Fruit fly (Drosophila melanogaster) whole organism, embryonic: ENCODE measurements around the gene CG2021.
A peak's percentile ranks its signal among the peaks of the same experiment; 100 is the strongest.

Experiments used
- Asciz ChIP-seq: fragments of 200-800 bp; sonication (Bioruptor generic); optimal IDR thresholded peaks from 2 replicates; lab custom pipeline; 2017; ENCODE audit warnings: missing biosample characterization, mild to moderate bottlenecking, missing genetic modification characterization, missing genetic modification reagents
- B-H1 ChIP-seq: fragments of 200-800 bp; sonication (Bioruptor generic); IDR thresholded peaks from 3 replicates; pipeline ENCODE4 v1.3.6; 2022; ENCODE audit warnings: missing biosample characterization, missing genetic modification characterization
- Bgb ChIP-seq: fragments of 200-800 bp; sonication (Bioruptor generic); IDR thresholded peaks from 2 replicates; pipeline ENCODE4 v1.3.6; 2022; ENCODE audit warnings: missing biosample characterization, missing genetic modification characterization; ENCODE audit not compliant: partially characterized antibody
- CG10543 ChIP-seq: fragments of 200-800 bp; sonication (Bioruptor generic); optimal IDR thresholded peaks from 3 replicates; lab custom pipeline; 2017; ENCODE audit warnings: missing biosample characterization, mild to moderate bottlenecking, missing genetic modification characterization, moderate library complexity
- CG11560 ChIP-seq: fragments of 200-800 bp; sonication (Bioruptor generic); IDR thresholded peaks from 3 replicates; pipeline ENCODE4 v1.3.6; 2022; ENCODE audit warnings: missing biosample characterization, missing genetic modification characterization
- CG12391 ChIP-seq: fragments of 200-800 bp; sonication (Bioruptor generic); optimal IDR thresholded peaks from 3 replicates; lab custom pipeline; 2018; ENCODE audit warnings: missing biosample characterization, mild to moderate bottlenecking, missing genetic modification characterization, moderate library complexity
- CG16815 ChIP-seq: fragments of 200-800 bp; sonication (Bioruptor generic); optimal IDR thresholded peaks from 3 replicates; lab custom pipeline; 2017; ENCODE audit warnings: missing biosample characterization, mild to moderate bottlenecking, missing genetic modification characterization
- CG18619 ChIP-seq: fragments of 200-800 bp; sonication (Bioruptor generic); optimal IDR thresholded peaks from 3 replicates; lab custom pipeline; 2017; ENCODE audit warnings: missing biosample characterization, mild to moderate bottlenecking, missing genetic modification characterization
- CG2199 ChIP-seq: fragments of 200-800 bp; sonication (Bioruptor generic); IDR thresholded peaks from 3 replicates; pipeline ENCODE4 v1.3.6; 2022; ENCODE audit warnings: missing biosample characterization, missing genetic modification characterization
- CG3163 ChIP-seq: fragments of 200-800 bp; sonication (Bioruptor generic); optimal IDR thresholded peaks from 3 replicates; lab custom pipeline; 2016; ENCODE audit warnings: missing biosample characterization, missing genetic modification characterization
- CG4730 ChIP-seq: fragments of 200-800 bp; sonication (Bioruptor generic); IDR thresholded peaks from 2 replicates; pipeline ENCODE4 v1.3.6; 2022; ENCODE audit warnings: missing biosample characterization, missing genetic modification characterization
- CG5180 ChIP-seq: fragments of 200-800 bp; sonication (Bioruptor generic); optimal IDR thresholded peaks from 3 replicates; lab custom pipeline; 2017; ENCODE audit warnings: missing biosample characterization, missing genetic modification characterization, mild to moderate bottlenecking, moderate library complexity, missing genetic modification reagents
- CG6272 ChIP-seq: fragments of 200-800 bp; sonication (Bioruptor generic); IDR thresholded peaks from 2 replicates; pipeline ENCODE4 v1.3.6; 2022; ENCODE audit warnings: missing biosample characterization, missing genetic modification characterization
- CG7357 ChIP-seq: fragments of 200-800 bp; sonication (Bioruptor generic); IDR thresholded peaks from 3 replicates; pipeline ENCODE4 v1.3.6; 2022; ENCODE audit warnings: missing biosample characterization, missing genetic modification characterization
- CG8281 ChIP-seq: fragments of 200-800 bp; sonication (Bioruptor generic); optimal IDR thresholded peaks from 2 replicates; lab custom pipeline; 2018; ENCODE audit warnings: missing biosample characterization, mild to moderate bottlenecking, missing genetic modification characterization, moderate library complexity
- Dbx ChIP-seq: fragments of 200-800 bp; sonication (Bioruptor generic); IDR thresholded peaks from 3 replicates; pipeline ENCODE4 v1.3.6; 2022; ENCODE audit warnings: missing biosample characterization, missing genetic modification characterization
- Dfd ChIP-seq, 2 experiments: fragments of >200 bp; optimal IDR thresholded peaks; 2 replicates each; lab custom pipeline; 2017; ENCODE audit warnings: missing biosample characterization in 2 of 2, missing genetic modification characterization in 2 of 2
- Dp ChIP-seq: fragments of 200-800 bp; sonication (Bioruptor generic); optimal IDR thresholded peaks from 2 replicates; lab custom pipeline; 2018; ENCODE audit warnings: missing biosample characterization, mild to moderate bottlenecking, missing genetic modification characterization, moderate library complexity
- E2f2 ChIP-seq: fragments of 200-800 bp; sonication (Bioruptor generic); IDR thresholded peaks from 2 replicates; pipeline ENCODE4 v1.3.6; 2022; ENCODE audit warnings: missing biosample characterization, missing genetic modification characterization
- HmgZ ChIP-seq: fragments of 200-800 bp; sonication (Bioruptor generic); optimal IDR thresholded peaks from 2 replicates; lab custom pipeline; 2018; ENCODE audit warnings: missing biosample characterization, mild to moderate bottlenecking, missing genetic modification characterization
- Hr78 ChIP-seq, 2 experiments: fragments of 200-800 bp in 1 of 2; fragments of >200 bp in 1 of 2; sonication (Bioruptor generic) in 1 of 2; optimal IDR thresholded peaks; 2 replicates each; lab custom pipeline; 2017 to 2019; ENCODE audit warnings: missing biosample characterization in 2 of 2, missing genetic modification characterization in 2 of 2, mild to moderate bottlenecking in 1 of 2, moderate library complexity in 1 of 2
- Lhr ChIP-seq: fragments of 200-800 bp; sonication (Bioruptor generic); optimal IDR thresholded peaks from 3 replicates; lab custom pipeline; 2017; ENCODE audit warnings: mild to moderate bottlenecking, missing biosample characterization, missing genetic modification reagents, missing genetic modification characterization
- Med ChIP-seq: fragments of 200-800 bp; sonication (Bioruptor generic); peaks from one replicate; lab custom pipeline; 2016; ENCODE audit warnings: missing biosample characterization, missing genetic modification characterization, mild to moderate bottlenecking, inconsistent platforms, moderate library complexity
- Nf-YB ChIP-seq: fragments of 200-800 bp; sonication (Bioruptor generic); optimal IDR thresholded peaks from 3 replicates; lab custom pipeline; 2019; ENCODE audit warnings: missing biosample characterization, mild to moderate bottlenecking, missing genetic modification characterization, moderate library complexity
- Oli ChIP-seq: fragments of 200-800 bp; sonication (Bioruptor generic); optimal IDR thresholded peaks from 2 replicates; lab custom pipeline; 2018; ENCODE audit warnings: missing biosample characterization, mild to moderate bottlenecking, missing genetic modification characterization, moderate library complexity
- Ptx1 ChIP-seq: fragments of 200-800 bp; sonication (Bioruptor generic); IDR thresholded peaks from 2 replicates; pipeline ENCODE4 v1.3.6; 2022; ENCODE audit warnings: missing biosample characterization, missing genetic modification characterization
- Side ChIP-seq: fragments of 200-800 bp; sonication (Bioruptor generic); optimal IDR thresholded peaks from 2 replicates; lab custom pipeline; 2016; ENCODE audit warnings: missing biosample characterization, missing genetic modification characterization
- Sox100B ChIP-seq: fragments of 200-800 bp; sonication (Bioruptor generic); optimal IDR thresholded peaks from 3 replicates; lab custom pipeline; 2018; ENCODE audit warnings: missing biosample characterization, mild to moderate bottlenecking, missing genetic modification characterization
- abd-A ChIP-seq: fragments of 200-800 bp; sonication (Bioruptor generic); optimal IDR thresholded peaks from 3 replicates; lab custom pipeline; 2019; ENCODE audit warnings: missing biosample characterization, mild to moderate bottlenecking, missing genetic modification characterization, moderate library complexity
- ac ChIP-seq: fragments of 200-800 bp; sonication (Bioruptor generic); optimal IDR thresholded peaks from 3 replicates; lab custom pipeline; 2017; ENCODE audit warnings: missing biosample characterization, mild to moderate bottlenecking, missing genetic modification characterization
- aop ChIP-seq: fragments of 200-800 bp; sonication (Bioruptor generic); IDR thresholded peaks from 2 replicates; pipeline ENCODE4 v1.3.6; 2022; ENCODE audit warnings: missing biosample characterization, missing genetic modification characterization
- bsh ChIP-seq, 2 experiments: fragments of 200-800 bp; sonication (Bioruptor generic); optimal IDR thresholded peaks; 2 replicates each; lab custom pipeline; 2017 to 2018; ENCODE audit warnings: mild to moderate bottlenecking in 2 of 2, missing biosample characterization in 2 of 2, missing genetic modification characterization in 2 of 2, moderate library complexity in 1 of 2
- caup ChIP-seq: fragments of 200-800 bp; sonication (Bioruptor generic); optimal IDR thresholded peaks from 3 replicates; lab custom pipeline; 2017; ENCODE audit warnings: missing biosample characterization, mild to moderate bottlenecking, missing genetic modification characterization, moderate library complexity; ENCODE audit not compliant: severe bottlenecking
- fd102C ChIP-seq: fragments of 200-800 bp; sonication (Bioruptor generic); optimal IDR thresholded peaks from 2 replicates; lab custom pipeline; 2018; ENCODE audit warnings: missing biosample characterization, mild to moderate bottlenecking, missing genetic modification characterization, moderate library complexity
- fru ChIP-seq: fragments of >200 bp; optimal IDR thresholded peaks from 2 replicates; lab custom pipeline; 2017
- gem ChIP-seq: fragments of 200-800 bp; sonication (Bioruptor generic); optimal IDR thresholded peaks from 2 replicates; lab custom pipeline; 2019; ENCODE audit warnings: missing biosample characterization, mild to moderate bottlenecking, missing genetic modification characterization, moderate library complexity
- ken ChIP-seq: fragments of 200-800 bp; sonication (Bioruptor generic); IDR thresholded peaks from 3 replicates; pipeline ENCODE4 v1.3.6; 2022; ENCODE audit warnings: missing biosample characterization, missing genetic modification characterization
- luna ChIP-seq: fragments of 200-800 bp; sonication (Bioruptor generic); optimal IDR thresholded peaks from 2 replicates; lab custom pipeline; 2016; ENCODE audit warnings: missing biosample characterization, missing genetic modification characterization
- mirr ChIP-seq: fragments of 200-800 bp; sonication (Bioruptor generic); optimal IDR thresholded peaks from 3 replicates; lab custom pipeline; 2018; ENCODE audit warnings: missing biosample characterization, mild to moderate bottlenecking, missing genetic modification characterization
- otp ChIP-seq: fragments of 200-800 bp; sonication (Bioruptor generic); IDR thresholded peaks from 3 replicates; pipeline ENCODE4, ENCODE4 v1.3.6; 2022; ENCODE audit warnings: missing biosample characterization, missing genetic modification characterization
- p53 ChIP-seq: fragments of 200-800 bp; sonication (Bioruptor generic); optimal IDR thresholded peaks from 2 replicates; lab custom pipeline; 2016; ENCODE audit warnings: missing biosample characterization, missing genetic modification characterization
- pfk ChIP-seq: fragments of 200-800 bp; sonication (Bioruptor generic); optimal IDR thresholded peaks from 2 replicates; lab custom pipeline; 2018; ENCODE audit warnings: missing biosample characterization, mild to moderate bottlenecking, missing genetic modification characterization, moderate library complexity
- repo ChIP-seq: fragments of 200-800 bp; sonication (Bioruptor generic); optimal IDR thresholded peaks from 2 replicates; lab custom pipeline; 2016; ENCODE audit warnings: missing biosample characterization, missing genetic modification characterization
- sug ChIP-seq: fragments of 200-800 bp; optimal IDR thresholded peaks from 2 replicates; lab custom pipeline; 2019; ENCODE audit warnings: missing biosample characterization, mild to moderate bottlenecking, missing genetic modification characterization, moderate library complexity
- tap ChIP-seq: fragments of 200-800 bp; optimal IDR thresholded peaks from 3 replicates; lab custom pipeline; 2019; ENCODE audit warnings: missing biosample characterization, mild to moderate bottlenecking, missing genetic modification characterization, moderate library complexity
- tin ChIP-seq: fragments of 200-800 bp; sonication (Bioruptor generic); optimal IDR thresholded peaks from 3 replicates; lab custom pipeline; 2016; ENCODE audit warnings: missing biosample characterization, missing genetic modification characterization
- tio ChIP-seq: fragments of 200-800 bp; sonication (Bioruptor generic); optimal IDR thresholded peaks from 2 replicates; lab custom pipeline; 2017; ENCODE audit warnings: missing biosample characterization, missing genetic modification characterization, inconsistent platforms
- tx ChIP-seq: fragments of 200-800 bp; sonication (Bioruptor generic); optimal IDR thresholded peaks from 2 replicates; lab custom pipeline; 2016; ENCODE audit warnings: missing biosample characterization, missing genetic modification characterization

Gene CG2021

DNA sequence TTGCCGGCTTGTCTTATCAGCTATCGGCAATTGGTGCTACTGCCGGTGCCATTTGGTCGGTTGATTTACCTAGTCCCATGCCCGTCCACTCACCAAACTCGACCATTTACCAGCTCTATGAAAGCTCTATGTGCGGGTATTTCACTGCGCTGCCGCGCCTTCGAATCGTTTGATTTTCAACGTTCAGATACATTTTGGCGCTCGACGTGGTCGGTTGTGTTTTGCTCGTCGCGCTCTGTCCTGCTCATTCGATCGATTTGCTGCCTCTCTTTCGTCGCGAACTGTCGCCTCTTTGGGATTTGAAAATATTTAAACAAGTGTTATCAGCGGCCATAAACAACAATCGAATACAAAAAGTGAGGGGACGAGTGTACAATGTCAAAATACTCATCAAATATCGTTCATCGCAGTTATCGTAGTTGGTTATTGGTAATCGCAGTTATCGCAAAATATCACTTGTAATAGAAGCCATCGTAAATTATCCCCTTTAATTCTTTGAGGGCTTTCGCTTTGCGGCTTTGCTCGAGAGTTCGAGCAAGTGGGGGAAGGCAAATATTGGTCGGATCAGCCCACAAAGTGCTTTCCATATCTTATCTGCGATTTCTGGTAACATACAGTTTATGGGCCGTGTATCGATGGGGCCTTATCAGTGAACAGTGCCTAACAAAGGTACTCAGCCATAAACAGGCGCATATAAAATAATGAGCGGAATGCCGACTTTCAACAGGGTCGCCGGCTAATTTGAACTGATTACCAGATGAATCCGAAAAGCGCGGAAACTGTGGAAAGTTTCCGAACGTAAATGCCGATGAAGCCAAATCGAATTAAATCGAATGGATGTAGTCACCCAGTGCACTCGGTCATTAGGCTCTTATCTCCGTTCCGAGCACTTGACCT is 35.3 kb downstream of the CG2021 start (continued):
- no peak for TF ChIP-seq B-H1 (GFP tag; lab: Robert Waterston, UW)
- no peak for TF ChIP-seq fru (lab: Kevin White, UChicago)
- no peak for TF ChIP-seq fd102C
- TF ChIP-seq CG16815 (GFP tag; lab: Kevin White, UChicago), result no peak
- TF ChIP-seq otp (GFP tag; lab: Robert Waterston, UW), result peak; percentile 20; the same call in 1 of the 3 replicates
- peak; percentile 8 for TF ChIP-seq gem (tag; lab: Kevin White, UChicago)
- peak; percentile 25 for TF ChIP-seq pfk (GFP tag; lab: Kevin White, UChicago)
- TF ChIP-seq repo (GFP tag; lab: Kevin White, UChicago), result no peak
- peak; percentile 40 for TF ChIP-seq sug (tag; lab: Kevin White, UChicago)
- peak; percentile 97 for TF ChIP-seq mirr (GFP tag; lab: Kevin White, UChicago)
- peak; percentile 10 for TF ChIP-seq CG8281 (tag; lab: Kevin White, UChicago)
- TF ChIP-seq tio (GFP tag; lab: Kevin White, UChicago), result no peak
- peak; percentile 22 for TF ChIP-seq HmgZ (tag; lab: Kevin White, UChicago)
- TF ChIP-seq bsh (GFP tag; optimal IDR thresholded peaks at IDR 0.05; lab: Kevin White, UChicago), result no peak
- no peak for TF ChIP-seq Dfd (GFP tag; optimal IDR thresholded peaks at IDR 0.05; lab: Kevin White, UChicago)
- TF ChIP-seq Med (GFP tag; lab: Kevin White, UChicago), result peak; percentile 85
- no peak for TF ChIP-seq caup (GFP tag; lab: Kevin White, UChicago)
- no peak for TF ChIP-seq CG6272 (GFP tag; lab: Robert Waterston, UW)
- TF ChIP-seq Ptx1 (GFP tag; lab: Robert Waterston, UW), result no peak
- no peak for TF ChIP-seq tx (GFP tag; lab: Kevin White, UChicago)
- TF ChIP-seq p53 (GFP tag; lab: Kevin White, UChicago), result no peak
- 0 out of 3 replicates have a peak, but pooled peaks have one; percentile 19 for TF ChIP-seq ken (GFP tag; lab: Robert Waterston, UW)
- no peak for TF ChIP-seq Oli (tag; lab: Kevin White, UChicago)
- TF ChIP-seq CG7357 (GFP tag; lab: Robert Waterston, UW), result no peak
- peak; percentile 6 for TF ChIP-seq Nf-YB (GFP tag; lab: Kevin White, UChicago)
- TF ChIP-seq E2f2 (GFP tag; lab: Robert Waterston, UW), result no peak
- TF ChIP-seq Dp (GFP tag; lab: Kevin White, UChicago), result peak; percentile 14
- no peak for TF ChIP-seq tin (GFP tag; lab: Kevin White, UChicago)
- TF ChIP-seq luna, result no peak
- peak; percentile 75 for TF ChIP-seq CG10543 (GFP tag; lab: Kevin White, UChicago)
- TF ChIP-seq CG4730 (GFP tag; lab: Robert Waterston, UW), result no peak
- no peak for TF ChIP-seq CG12391 (tag; lab: Kevin White, UChicago)
- TF ChIP-seq CG18619 (GFP tag; lab: Kevin White, UChicago), result no peak
- peak; percentile 39; the same call in 1 of the 2 replicates for TF ChIP-seq Bgb (GFP tag; lab: Robert Waterston, UW)
- TF ChIP-seq Dbx (GFP tag; lab: Robert Waterston, UW), result peak; percentile 15; the same call in 1 of the 3 replicates
- TF ChIP-seq ac, result no peak
- TF ChIP-seq CG11560 (tag; lab: Robert Waterston, UW), result peak; percentile 64; the same call in 1 of the 3 replicates
- peak; percentile 37 for TF ChIP-seq Asciz
- TF ChIP-seq tap (tag; lab: Kevin White, UChicago), result no peak
- TF ChIP-seq Side, result no peak
- no peak for TF ChIP-seq Sox100B (GFP tag; lab: Kevin White, UChicago)
- no peak for TF ChIP-seq aop
- TF ChIP-seq Lhr (GFP tag; lab: Kevin White, UChicago), result no peak
- TF ChIP-seq Hr78 (GFP tag; optimal IDR thresholded peaks at IDR 0.05; lab: Kevin White, UChicago), result peak in 1 of 2 experiments; percentile 7
- peak; percentile 11 for TF ChIP-seq abd-A (tag; lab: Kevin White, UChicago)
- 0 out of 3 replicates have a peak, but pooled peaks have one; percentile 21 for TF ChIP-seq CG2199 (GFP tag; lab: Robert Waterston, UW)
- TF ChIP-seq CG5180 (GFP tag; lab: Kevin White, UChicago), result peak; percentile 63
- TF ChIP-seq CG3163 (GFP tag; lab: Kevin White, UChicago), result peak; percentile 47
